Fruit fly (Drosophila melanogaster): Measurements from ENCODE around the gene CG32645.

DNA sequence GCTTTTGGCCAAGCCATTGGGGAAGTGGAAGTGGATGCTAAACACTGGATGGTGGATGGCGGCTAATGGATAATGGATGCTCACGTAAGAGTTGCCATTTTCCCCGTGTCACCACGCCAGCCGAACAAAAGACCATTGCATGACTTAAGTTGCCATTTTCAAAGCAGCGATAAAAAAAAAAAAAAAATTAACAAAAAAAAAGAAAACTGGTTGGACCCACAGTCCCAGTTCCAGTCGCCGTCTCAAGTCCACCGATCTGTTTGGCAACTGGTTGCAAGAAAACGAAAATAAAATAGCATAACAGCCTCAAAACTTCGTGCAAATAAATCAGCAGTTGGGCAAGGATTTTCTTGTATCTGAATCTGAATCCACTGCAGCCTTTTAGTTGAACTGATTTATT lies 10.1 kb downstream of the CG32645 start:
- TF ChIP-seq h (optimal IDR thresholded peaks at IDR 0.05) (no peak), ttk (optimal IDR thresholded peaks at IDR 0.05) (no peak), psq (optimal IDR thresholded peaks at IDR 0.05) (no peak), insv (optimal IDR thresholded peaks at IDR 0.05) (no peak)

All from Kc167 (cell line).